Fruit fly (Drosophila melanogaster) whole organism, embryonic: ENCODE results near the gene CG7656.
A peak's percentile ranks its signal among the peaks of the same experiment; 100 is the strongest.

Experiments used
- Ada2b ChIP-seq: fragments of 200-800 bp; sonication (Bioruptor generic); IDR thresholded peaks from 2 replicates; pipeline ENCODE4 v1.3.6; 2022; ENCODE audit warnings: missing biosample characterization, missing genetic modification characterization
- CG1024 ChIP-seq: fragments of 200-800 bp; sonication (Bioruptor generic); IDR thresholded peaks from 2 replicates; pipeline ENCODE4 v1.3.6; 2022; ENCODE audit warnings: missing biosample characterization, missing genetic modification characterization
- CG10267 ChIP-seq: fragments of 200-800 bp; sonication (Bioruptor generic); optimal IDR thresholded peaks from 2 replicates; lab custom pipeline; 2018; ENCODE audit warnings: missing biosample characterization, mild to moderate bottlenecking, missing genetic modification characterization, moderate library complexity
- CG10274 ChIP-seq: fragments of 200-800 bp; sonication (Bioruptor generic); optimal IDR thresholded peaks from 3 replicates; lab custom pipeline; 2017; ENCODE audit warnings: missing biosample characterization, mild to moderate bottlenecking, missing genetic modification characterization
- CG13424 ChIP-seq: fragments of 200-800 bp; sonication (Bioruptor generic); optimal IDR thresholded peaks from 2 replicates; lab custom pipeline; 2019; ENCODE audit warnings: missing biosample characterization, mild to moderate bottlenecking, missing genetic modification characterization, moderate library complexity
- CG15514 ChIP-seq: fragments of 200-800 bp; sonication (Bioruptor generic); optimal IDR thresholded peaks from 3 replicates; lab custom pipeline; 2017; ENCODE audit warnings: missing biosample characterization, missing genetic modification characterization, mild to moderate bottlenecking, moderate library complexity, missing genetic modification reagents
- CG15696 ChIP-seq: fragments of 200-800 bp; sonication (Bioruptor generic); optimal IDR thresholded peaks from 2 replicates; lab custom pipeline; 2019; ENCODE audit warnings: missing biosample characterization, mild to moderate bottlenecking, missing genetic modification characterization, moderate library complexity
- CG16813 ChIP-seq: fragments of 200-800 bp; sonication (Bioruptor generic); IDR thresholded peaks from 3 replicates; pipeline ENCODE4 v1.3.6; 2022; ENCODE audit warnings: missing biosample characterization, missing genetic modification characterization; ENCODE audit not compliant: partially characterized antibody
- CG18599 ChIP-seq: fragments of 200-800 bp; sonication (Bioruptor generic); optimal IDR thresholded peaks from 3 replicates; lab custom pipeline; 2017; ENCODE audit warnings: missing biosample characterization, missing genetic modification characterization, mild to moderate bottlenecking, moderate library complexity, missing genetic modification reagents
- CG31388 ChIP-seq: fragments of 200-800 bp; sonication (Bioruptor generic); optimal IDR thresholded peaks from 2 replicates; lab custom pipeline; 2016; ENCODE audit warnings: missing biosample characterization, missing genetic modification characterization
- CG4707 ChIP-seq: fragments of 200-800 bp; sonication (Bioruptor generic); optimal IDR thresholded peaks from 2 replicates; lab custom pipeline; 2018; ENCODE audit warnings: missing biosample characterization, mild to moderate bottlenecking, missing genetic modification characterization, moderate library complexity
- CG6254 ChIP-seq: fragments of 200-800 bp; sonication (Bioruptor generic); optimal IDR thresholded peaks from 3 replicates; lab custom pipeline; 2017; ENCODE audit warnings: mild to moderate bottlenecking, missing biosample characterization, missing genetic modification reagents, missing genetic modification characterization
- CG8359 ChIP-seq: fragments of 200-800 bp; sonication (Bioruptor generic); optimal IDR thresholded peaks from 2 replicates; lab custom pipeline; 2017; ENCODE audit warnings: missing biosample characterization, mild to moderate bottlenecking, missing genetic modification characterization, borderline replicate concordance
- CG9609 ChIP-seq: fragments of 200-800 bp; sonication (Bioruptor generic); optimal IDR thresholded peaks from 3 replicates; lab custom pipeline; 2016; ENCODE audit warnings: missing biosample characterization, missing genetic modification characterization
- CG9727 ChIP-seq: fragments of 200-800 bp; sonication (Bioruptor generic); optimal IDR thresholded peaks from 3 replicates; lab custom pipeline; 2017; ENCODE audit warnings: missing biosample characterization, mild to moderate bottlenecking, missing genetic modification characterization
- Chrac-16 ChIP-seq: fragments of 200-800 bp; sonication (Bioruptor generic); optimal IDR thresholded peaks from 3 replicates; lab custom pipeline; 2016; ENCODE audit warnings: missing biosample characterization, missing genetic modification characterization
- E2f1 ChIP-seq: fragments of 200-800 bp; sonication (Bioruptor generic); IDR thresholded peaks from 2 replicates; pipeline ENCODE4 v1.3.6; 2022; ENCODE audit warnings: missing biosample characterization, missing genetic modification characterization
- E2f2 ChIP-seq: fragments of 200-800 bp; sonication (Bioruptor generic); IDR thresholded peaks from 2 replicates; pipeline ENCODE4 v1.3.6; 2022; ENCODE audit warnings: missing biosample characterization, missing genetic modification characterization
- ERR ChIP-seq: fragments of 200-800 bp; sonication (Bioruptor generic); optimal IDR thresholded peaks from 2 replicates; lab custom pipeline; 2016; ENCODE audit warnings: missing biosample characterization, missing genetic modification characterization
- Gsc ChIP-seq: fragments of 200-800 bp; sonication (Bioruptor generic); IDR thresholded peaks from 2 replicates; pipeline ENCODE4 v1.3.6; 2022; ENCODE audit warnings: missing biosample characterization, missing genetic modification characterization
- HHEX ChIP-seq: fragments of 200-800 bp; sonication (Bioruptor generic); optimal IDR thresholded peaks from 3 replicates; lab custom pipeline; 2017; ENCODE audit warnings: missing biosample characterization, mild to moderate bottlenecking, missing genetic modification characterization, missing genetic modification reagents
- Hmr ChIP-seq: fragments of 200-800 bp; sonication (Bioruptor generic); optimal IDR thresholded peaks from 3 replicates; lab custom pipeline; 2017; ENCODE audit warnings: mild to moderate bottlenecking, missing biosample characterization, missing genetic modification reagents, missing genetic modification characterization
- Hr51 ChIP-seq, 2 experiments: fragments of 200-800 bp; sonication (Bioruptor generic); optimal IDR thresholded peaks; 2 replicates in 1 of 2; 3 replicates in 1 of 2; lab custom pipeline; 2016 to 2018; ENCODE audit warnings: missing biosample characterization in 2 of 2, missing genetic modification characterization in 2 of 2, mild to moderate bottlenecking in 1 of 2, moderate library complexity in 1 of 2
- Nf-YB ChIP-seq: fragments of 200-800 bp; sonication (Bioruptor generic); optimal IDR thresholded peaks from 3 replicates; lab custom pipeline; 2019; ENCODE audit warnings: missing biosample characterization, mild to moderate bottlenecking, missing genetic modification characterization, moderate library complexity
- Opbp ChIP-seq: fragments of 200-800 bp; sonication (Bioruptor generic); IDR thresholded peaks from 3 replicates; pipeline ENCODE4 v1.3.6; 2022; ENCODE audit warnings: missing biosample characterization, missing genetic modification characterization; ENCODE audit not compliant: partially characterized antibody
- Ptx1 ChIP-seq: fragments of 200-800 bp; sonication (Bioruptor generic); IDR thresholded peaks from 2 replicates; pipeline ENCODE4 v1.3.6; 2022; ENCODE audit warnings: missing biosample characterization, missing genetic modification characterization
- Rfx ChIP-seq: fragments of 200-800 bp; sonication (Bioruptor generic); IDR thresholded peaks from 2 replicates; pipeline ENCODE4 v1.3.6; 2022; ENCODE audit warnings: missing biosample characterization, missing genetic modification characterization
- Sin3A ChIP-seq: fragments of >200 bp; optimal IDR thresholded peaks from 2 replicates; lab custom pipeline; 2018
- amos ChIP-seq: fragments of 200-800 bp; sonication (Bioruptor generic); IDR thresholded peaks from 2 replicates; pipeline ENCODE4 v1.3.6; 2022; ENCODE audit warnings: missing biosample characterization, missing genetic modification characterization; ENCODE audit not compliant: partially characterized antibody
- ara ChIP-seq: fragments of 200-800 bp; sonication (Bioruptor generic); IDR thresholded peaks from 2 replicates; pipeline ENCODE4 v1.3.6; 2022; ENCODE audit warnings: missing biosample characterization, missing genetic modification characterization
- cad ChIP-seq: fragments of >200 bp; optimal IDR thresholded peaks from 2 replicates; lab custom pipeline; 2017; ENCODE audit warnings: missing biosample characterization, missing genetic modification characterization
- cas ChIP-seq: fragments of 200-800 bp; sonication (Bioruptor generic); IDR thresholded peaks from 2 replicates; pipeline ENCODE4 v1.3.6; 2022; ENCODE audit warnings: missing biosample characterization, missing genetic modification characterization
- dmrt99B ChIP-seq: fragments of 200-800 bp; sonication (Bioruptor generic); optimal IDR thresholded peaks from 2 replicates; lab custom pipeline; 2018; ENCODE audit warnings: missing biosample characterization, mild to moderate bottlenecking, missing genetic modification characterization, moderate library complexity
- ems ChIP-seq: fragments of 200-800 bp; sonication (Bioruptor generic); optimal IDR thresholded peaks from 3 replicates; lab custom pipeline; 2016; ENCODE audit warnings: missing biosample characterization, missing genetic modification characterization
- eve ChIP-seq, 2 experiments: fragments of >200 bp; optimal IDR thresholded peaks; 2 replicates each; lab custom pipeline; 2017; ENCODE audit warnings: missing biosample characterization in 2 of 2, missing genetic modification characterization in 2 of 2
- hb ChIP-seq: fragments of 200-800 bp; sonication (Bioruptor generic); IDR thresholded peaks from 3 replicates; pipeline ENCODE4 v1.3.6; 2022; ENCODE audit warnings: missing biosample characterization, missing genetic modification characterization; ENCODE audit not compliant: partially characterized antibody
- insv ChIP-seq, 2 experiments: fragments of 200-800 bp; sonication (Bioruptor generic); optimal IDR thresholded peaks; 3 replicates each; lab custom pipeline; 2016 to 2018; ENCODE audit warnings: missing biosample characterization in 2 of 2, missing genetic modification characterization in 2 of 2
- lilli ChIP-seq: fragments of 200-800 bp; sonication (Bioruptor generic); optimal IDR thresholded peaks from 3 replicates; lab custom pipeline; 2016; ENCODE audit warnings: missing biosample characterization, missing genetic modification characterization
- lola ChIP-seq, 3 experiments: fragments of >200 bp in 2 of 3; fragments of 200-800 bp in 1 of 3; sonication (Bioruptor generic) in 1 of 3; optimal IDR thresholded peaks; 2 replicates each; lab custom pipeline; 2017 to 2019; ENCODE audit warnings: missing biosample characterization in 3 of 3, missing genetic modification characterization in 3 of 3, mild to moderate bottlenecking in 1 of 3, moderate library complexity in 1 of 3
- mam ChIP-seq: fragments of 200-800 bp; sonication (Bioruptor generic); optimal IDR thresholded peaks from 3 replicates; lab custom pipeline; 2016; ENCODE audit warnings: missing biosample characterization, missing genetic modification characterization
- mirr ChIP-seq: fragments of 200-800 bp; sonication (Bioruptor generic); optimal IDR thresholded peaks from 3 replicates; lab custom pipeline; 2018; ENCODE audit warnings: missing biosample characterization, mild to moderate bottlenecking, missing genetic modification characterization
- prd ChIP-seq, 3 experiments: fragments of >200 bp in 2 of 3; fragments of 200-800 bp in 1 of 3; sonication (Bioruptor generic) in 1 of 3; optimal IDR thresholded peaks in 2 of 3; IDR thresholded peaks in 1 of 3; 2 replicates in 2 of 3; 3 replicates in 1 of 3; pipeline versions ENCODE4 v1.3.6 to Lab custom; 2017 to 2022; ENCODE audit warnings: missing biosample characterization in 1 of 3, missing genetic modification characterization in 1 of 3
- row ChIP-seq: fragments of 200-800 bp; sonication (Bioruptor generic); IDR thresholded peaks from 3 replicates; pipeline ENCODE4 v1.3.6; 2022; ENCODE audit warnings: missing biosample characterization, missing genetic modification characterization
- sc ChIP-seq, 3 experiments: fragments of >200 bp in 2 of 3; fragments of 200-800 bp in 1 of 3; sonication (Bioruptor generic) in 1 of 3; optimal IDR thresholded peaks; 2 replicates in 2 of 3; 3 replicates in 1 of 3; lab custom pipeline; 2017; ENCODE audit warnings: mild to moderate bottlenecking in 1 of 3, missing biosample characterization in 1 of 3, missing genetic modification characterization in 1 of 3, missing genetic modification reagents in 1 of 3
- sna ChIP-seq: fragments of 200-800 bp; sonication (Bioruptor generic); IDR thresholded peaks from 2 replicates; pipeline ENCODE4 v1.3.6; 2022; ENCODE audit warnings: missing biosample characterization, missing genetic modification characterization; ENCODE audit not compliant: partially characterized antibody
- stwl ChIP-seq: fragments of 200-800 bp; sonication (Bioruptor generic); optimal IDR thresholded peaks from 3 replicates; lab custom pipeline; 2018; ENCODE audit warnings: missing biosample characterization, mild to moderate bottlenecking, missing genetic modification characterization, moderate library complexity
- zf30C ChIP-seq: fragments of 200-800 bp; sonication (Bioruptor generic); optimal IDR thresholded peaks from 3 replicates; lab custom pipeline; 2018; ENCODE audit warnings: missing biosample characterization, mild to moderate bottlenecking, missing genetic modification characterization

CG7656 gene

dm6 chr3L:15619626-15620247 is 31.8 kb upstream of the CG7656 start, which contains the start of gene Phs (continued):
- TF ChIP-seq Hr51 (GFP tag; optimal IDR thresholded peaks at IDR 0.05; lab: Kevin White, UChicago) (peak; percentile 4 to 91), sc (optimal IDR thresholded peaks at IDR 0.05; lab: Kevin White, UChicago) (no peak), sc (GFP tag; optimal IDR thresholded peaks at IDR 0.05; lab: Kevin White, UChicago) (peak; percentile 36), E2f1 (GFP tag; lab: Robert Waterston, UW) (peak; percentile 43; the same call in 1 of the 2 replicates), cas (GFP tag; lab: Robert Waterston, UW) (peak; percentile 64; the same call in 1 of the 2 replicates), CG31388 (GFP tag; lab: Kevin White, UChicago) (peak; percentile 44), HHEX (GFP tag; lab: Kevin White, UChicago) (peak; percentile 76), CG15514 (GFP tag; lab: Kevin White, UChicago) (peak; percentile 75), ems (GFP tag; lab: Kevin White, UChicago) (peak; percentile 80), Ptx1 (peak; percentile 70), amos (GFP tag; lab: Robert Waterston, UW) (peak; percentile 59), Rfx (peak; percentile 94), CG1024 (GFP tag; lab: Robert Waterston, UW) (peak; percentile 70), eve (GFP tag; optimal IDR thresholded peaks at IDR 0.05; lab: Kevin White, UChicago) (no peak), CG8359 (GFP tag; lab: Kevin White, UChicago) (peak; percentile 11), Hmr (GFP tag; lab: Kevin White, UChicago) (peak; percentile 87), Chrac-16 (GFP tag; lab: Kevin White, UChicago) (peak; percentile 84), Gsc (GFP tag; lab: Robert Waterston, UW) (no peak), mirr (GFP tag; lab: Kevin White, UChicago) (peak; percentile 53), E2f2 (GFP tag; lab: Robert Waterston, UW) (peak; percentile 99), stwl (tag; lab: Kevin White, UChicago) (peak; percentile 99), Nf-YB (GFP tag; lab: Kevin White, UChicago) (no peak), mam (peak; percentile 92), CG10274 (peak; percentile 43), Sin3A (lab: Kevin White, UChicago) (peak; percentile 54), lola (GFP tag; optimal IDR thresholded peaks at IDR 0.05; lab: Kevin White, UChicago) (peak in 1 of 3 experiments; percentile 30), CG15696 (tag; lab: Kevin White, UChicago) (no peak), CG18599 (GFP tag; lab: Kevin White, UChicago) (peak; percentile 83), insv (GFP tag; optimal IDR thresholded peaks at IDR 0.05; lab: Kevin White, UChicago) (peak in 1 of 2 experiments; percentile 30), sna (GFP tag; lab: Robert Waterston, UW) (peak; percentile 14; the same call in 1 of the 2 replicates), Ada2b (GFP tag; lab: Robert Waterston, UW) (no peak), prd (optimal IDR thresholded peaks at IDR 0.05; lab: Kevin White, UChicago) (no peak), prd (GFP tag; IDR thresholded peaks at IDR 0.05; lab: Robert Waterston, UW) (peak; percentile 78), CG10267 (peak; percentile 100), CG13424 (peak; percentile 24), cad (GFP tag; lab: Kevin White, UChicago) (no peak), zf30C (GFP tag; lab: Kevin White, UChicago) (peak; percentile 36), CG9609 (GFP tag; lab: Kevin White, UChicago) (peak; percentile 91), row (GFP tag; lab: Robert Waterston, UW) (0 out of 3 replicates have a peak, but pooled peaks have one; percentile 37), CG9727 (GFP tag; lab: Kevin White, UChicago) (peak; percentile 10), lilli (peak; percentile 85), CG6254 (GFP tag; lab: Kevin White, UChicago) (peak; percentile 58), Opbp (GFP tag; lab: Robert Waterston, UW) (peak; percentile 72; the same call in 2 of the 3 replicates), ERR (peak; percentile 92), CG4707 (peak; percentile 59), hb (GFP tag; lab: Robert Waterston, UW) (no peak), CG16813 (GFP tag; lab: Robert Waterston, UW) (peak; percentile 55; the same call in 2 of the 3 replicates), dmrt99B (tag; lab: Kevin White, UChicago) (peak; percentile 18), ara (GFP tag; lab: Robert Waterston, UW) (peak; percentile 74)
